Fruit fly (Drosophila melanogaster): ENCODE data around the gene f.

The f gene

DNA sequence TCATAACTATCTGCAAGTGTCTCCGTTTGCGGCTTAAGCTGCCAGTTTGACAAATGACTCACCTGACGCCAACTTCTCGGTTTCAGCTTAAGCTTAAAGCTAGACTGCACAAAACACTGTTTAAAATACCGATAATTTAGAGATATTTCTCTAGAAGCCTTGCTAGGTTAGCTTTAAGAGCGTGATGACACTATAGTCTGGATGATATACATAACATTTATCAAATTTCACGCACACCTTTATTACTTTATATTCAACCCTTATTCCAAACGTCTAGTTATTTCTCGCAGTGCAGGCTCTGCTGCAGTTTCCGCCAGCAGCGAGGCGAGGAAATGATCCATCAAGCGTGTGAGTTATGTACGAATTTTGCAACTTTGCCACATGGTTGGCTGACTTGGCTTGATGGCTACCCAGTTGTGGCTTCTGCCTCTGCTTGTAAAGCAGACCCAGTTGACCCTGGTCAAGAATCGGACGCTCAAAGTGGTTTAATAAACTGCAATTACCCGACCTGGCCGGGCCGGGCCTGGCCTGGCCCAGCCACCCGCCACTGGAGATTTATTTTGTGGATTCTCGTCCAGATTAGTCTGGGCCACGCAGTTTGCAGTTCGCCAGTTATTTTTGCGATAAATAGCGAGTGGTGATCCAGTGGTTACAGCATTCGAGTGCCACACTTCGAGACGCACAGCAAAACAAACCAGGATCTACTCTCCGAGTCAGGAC lies 14.3 kb upstream of the f start, which contains the start of gene CG12998:
Gene CG12998 (plus strand): TSS at position 436 of the 720 bp plus-strand sequence.
- TF ChIP-seq Dll (optimal IDR thresholded peaks at IDR 0.05) (no peak), CG8478 (optimal IDR thresholded peaks at IDR 0.05) (no peak), psq (optimal IDR thresholded peaks at IDR 0.05) (no peak)

DNA sequence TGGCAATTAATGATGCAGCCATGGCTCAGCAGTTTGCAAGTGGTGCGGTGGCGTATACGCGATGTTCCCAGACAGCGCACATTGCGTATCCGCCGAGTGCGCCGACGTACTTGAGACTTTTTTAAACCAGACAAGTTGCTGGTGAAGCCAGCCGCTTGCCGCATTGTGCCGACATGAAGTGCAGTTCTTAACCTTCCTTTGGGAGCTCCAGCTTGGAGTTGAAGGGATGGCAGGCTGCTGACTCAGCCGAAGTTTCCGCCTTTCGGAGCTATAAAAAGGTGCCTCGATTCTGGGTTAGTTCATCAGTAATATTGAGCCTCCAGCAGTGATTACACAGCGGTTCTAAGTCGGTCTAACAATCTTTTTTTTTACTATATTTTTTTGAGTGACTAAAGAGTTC lies 11.6 kb upstream of the f start, which contains the start of gene CG5172:
Gene CG5172 (plus strand): TSS at position 301 of the 400 bp plus-strand sequence.
- TF ChIP-seq EcR (GFP tag; optimal IDR thresholded peaks at IDR 0.05) = no peak
- no peak for TF ChIP-seq psq (optimal IDR thresholded peaks at IDR 0.05)
- no peak for TF ChIP-seq CG8478 (optimal IDR thresholded peaks at IDR 0.05)
- TF ChIP-seq pan (optimal IDR thresholded peaks at IDR 0.05) = no peak
- no peak for TF ChIP-seq Dll (optimal IDR thresholded peaks at IDR 0.05)
- no peak for TF ChIP-seq usp (GFP tag; optimal IDR thresholded peaks at IDR 0.05)

DNA sequence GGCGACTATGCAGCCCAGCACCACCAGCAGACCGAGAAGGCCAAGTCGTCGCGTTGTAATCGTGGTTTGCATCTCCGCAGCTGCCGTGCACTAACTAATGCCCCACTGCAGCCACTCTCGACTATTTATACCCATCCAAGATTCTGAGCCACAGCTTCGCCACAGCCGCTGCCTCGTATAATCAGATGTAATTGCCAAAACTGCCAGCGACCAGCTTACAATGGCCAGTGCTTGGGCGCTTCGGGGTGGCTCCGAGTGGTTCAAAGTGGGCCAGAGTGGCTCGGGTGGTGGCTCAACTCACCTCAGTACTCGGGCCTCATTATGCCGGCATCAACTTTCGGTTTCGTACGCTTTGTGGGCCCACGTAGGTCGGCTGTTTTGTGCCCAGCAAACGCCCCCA lies 9.0 kb upstream of the f start, which contains the start of gene CG34327:
Gene CG34327 (minus strand): TSS at position 101 of the 400 bp plus-strand sequence.
- no peak for TF ChIP-seq psq (optimal IDR thresholded peaks at IDR 0.05)
- TF ChIP-seq pan (optimal IDR thresholded peaks at IDR 0.05) = no peak
- no peak for TF ChIP-seq CG8478 (optimal IDR thresholded peaks at IDR 0.05)
- TF ChIP-seq EcR (GFP tag; optimal IDR thresholded peaks at IDR 0.05) = no peak
- TF ChIP-seq usp (GFP tag; optimal IDR thresholded peaks at IDR 0.05) = no peak
- no peak for TF ChIP-seq Dll (optimal IDR thresholded peaks at IDR 0.05)

DNA sequence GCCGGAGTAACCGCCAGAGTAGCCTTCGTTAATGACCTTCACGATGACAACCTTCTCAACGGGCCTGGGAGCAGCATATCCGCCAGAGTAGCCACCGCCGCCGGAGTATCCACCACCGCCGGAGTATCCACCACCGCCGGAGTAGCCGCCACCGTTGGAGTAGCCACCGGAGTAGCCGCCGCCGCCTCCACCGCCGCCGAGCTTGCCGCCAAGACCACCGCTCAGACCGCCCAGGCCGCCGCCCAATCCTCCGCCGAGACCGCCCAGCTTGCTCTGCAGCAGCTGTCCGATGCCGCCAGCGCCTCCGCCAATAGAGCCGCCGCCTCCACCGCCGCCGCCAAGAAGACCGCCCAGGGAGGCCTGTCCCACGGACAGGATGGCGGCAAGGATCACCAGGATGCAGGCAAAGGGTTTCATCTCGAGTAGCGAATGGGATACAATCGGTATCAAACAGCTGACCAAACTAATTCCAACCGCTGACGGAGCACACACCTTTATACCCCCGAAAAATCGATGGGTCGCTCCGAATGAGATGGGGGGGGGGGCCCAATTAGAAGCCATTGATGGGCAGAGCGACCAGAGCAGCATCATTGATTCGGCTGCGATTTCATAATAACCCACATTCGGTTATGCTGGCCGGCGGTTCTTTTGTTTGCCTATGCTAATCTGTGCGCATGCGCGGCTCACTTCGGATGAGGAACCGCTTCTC lies 6.6 kb upstream of the f start:
- TF ChIP-seq Dll (optimal IDR thresholded peaks at IDR 0.05) (no peak), CG8478 (optimal IDR thresholded peaks at IDR 0.05) (no peak)

DNA sequence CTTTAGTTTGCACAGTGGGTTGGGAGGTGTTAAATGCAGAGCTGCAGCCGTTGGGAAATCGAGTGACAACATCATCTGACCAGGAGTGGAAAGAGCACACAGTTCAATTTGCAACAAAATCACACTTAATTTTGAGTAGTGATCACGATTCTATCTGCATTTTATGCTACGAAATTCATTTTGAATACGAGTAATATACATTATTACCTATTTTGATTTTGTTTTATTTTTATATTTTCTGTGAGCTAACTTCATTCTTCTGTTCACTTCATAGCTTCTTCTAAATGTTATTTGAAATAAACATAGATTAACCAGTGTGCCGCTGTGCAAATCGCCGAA lies 6.1 kb upstream of the f start, which contains the start of gene CG10598:
Gene CG10598 (minus strand): TSS at position 187 of the 339 bp plus-strand sequence.
- TF ChIP-seq usp (GFP tag; optimal IDR thresholded peaks at IDR 0.05) = no peak
- no peak for TF ChIP-seq EcR (GFP tag; optimal IDR thresholded peaks at IDR 0.05)
- TF ChIP-seq Dll (optimal IDR thresholded peaks at IDR 0.05) = no peak
- TF ChIP-seq CG8478 (optimal IDR thresholded peaks at IDR 0.05) = no peak
- TF ChIP-seq pan (optimal IDR thresholded peaks at IDR 0.05) = no peak

DNA sequence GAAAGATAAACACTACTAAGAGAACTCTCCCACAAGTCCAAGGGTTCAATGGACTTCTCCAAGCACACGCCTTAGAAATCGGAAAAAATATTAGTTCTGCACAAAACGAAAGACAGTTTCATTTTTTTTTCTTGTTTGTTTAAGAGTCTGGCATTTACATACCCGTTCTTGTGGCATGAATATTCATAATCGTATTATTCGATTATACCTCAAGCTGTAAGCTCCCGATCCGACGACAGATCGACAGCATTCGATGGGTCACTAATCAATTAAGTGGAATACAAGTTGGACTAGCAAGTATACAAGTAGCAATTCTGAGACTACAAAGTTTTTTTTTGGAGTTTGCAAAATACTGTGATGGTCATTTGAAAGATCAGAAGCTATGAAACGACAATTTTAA lies 5.3 kb upstream of the f start:
- TF ChIP-seq EcR (GFP tag; optimal IDR thresholded peaks at IDR 0.05) (no peak), pan (optimal IDR thresholded peaks at IDR 0.05) (no peak), psq (optimal IDR thresholded peaks at IDR 0.05) (no peak), Dll (optimal IDR thresholded peaks at IDR 0.05) (no peak), usp (GFP tag; optimal IDR thresholded peaks at IDR 0.05) (no peak), CG8478 (optimal IDR thresholded peaks at IDR 0.05) (no peak)

DNA sequence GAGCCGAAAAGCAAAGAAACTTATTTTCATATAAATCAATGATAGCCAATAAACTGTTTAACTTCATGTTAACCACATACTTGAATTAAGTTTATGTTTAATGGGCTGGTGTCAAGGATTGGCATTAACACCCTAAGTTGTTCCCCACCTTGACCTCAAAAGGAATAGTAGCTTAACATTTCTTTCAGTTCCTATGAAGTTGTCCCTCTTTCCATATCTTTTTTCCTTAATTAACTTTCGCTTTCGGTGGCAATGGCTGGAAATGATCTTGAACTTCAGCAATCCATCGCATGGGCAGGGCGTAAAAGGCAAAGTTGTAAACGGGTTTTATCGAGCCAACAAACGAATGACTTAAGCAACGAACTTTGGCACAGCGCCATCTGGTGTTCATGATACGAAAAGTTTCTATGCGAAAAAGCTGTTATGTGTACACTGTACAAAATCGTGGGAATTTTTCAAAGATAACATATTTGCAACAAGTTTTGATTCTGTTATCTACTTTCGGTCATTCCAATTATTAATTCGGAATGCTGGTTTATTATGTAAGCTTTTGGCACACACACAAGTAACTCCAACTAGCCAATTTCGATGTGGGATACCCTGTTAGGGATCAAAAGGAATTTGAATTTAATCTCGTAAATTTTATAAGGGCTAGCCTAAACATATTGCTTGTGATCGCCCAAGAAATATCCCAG lies 3.1 kb upstream of the f start:
- TF ChIP-seq psq (optimal IDR thresholded peaks at IDR 0.05) (no peak), pan (optimal IDR thresholded peaks at IDR 0.05) (no peak), Dll (optimal IDR thresholded peaks at IDR 0.05) (no peak), EcR (GFP tag; optimal IDR thresholded peaks at IDR 0.05) (no peak), CG8478 (optimal IDR thresholded peaks at IDR 0.05) (no peak), usp (GFP tag; optimal IDR thresholded peaks at IDR 0.05) (no peak)

DNA sequence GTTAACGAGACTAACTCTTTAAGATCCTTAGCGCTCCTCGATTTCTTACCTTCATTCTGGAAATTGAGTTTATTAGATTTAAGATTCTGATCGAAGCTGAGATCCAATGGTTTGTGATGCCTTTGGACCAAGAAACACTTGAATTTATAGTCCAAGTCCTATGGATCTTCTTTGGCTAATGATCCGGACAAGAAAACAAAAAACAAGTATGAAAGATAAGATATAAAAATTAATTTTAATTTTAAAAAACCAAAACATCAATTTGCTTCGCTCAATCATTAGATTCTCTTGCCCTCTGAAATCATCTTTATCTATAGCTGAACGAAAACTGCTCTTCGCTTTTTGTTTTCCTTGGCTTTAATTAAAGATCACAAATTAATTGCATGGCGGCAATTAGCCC lies 1.8 kb upstream of the f start, which contains the start of gene CG10597:
Gene CG10597 (minus strand): TSS at position 101 of the 400 bp plus-strand sequence.
- no peak for TF ChIP-seq psq (optimal IDR thresholded peaks at IDR 0.05)
- TF ChIP-seq Dll (optimal IDR thresholded peaks at IDR 0.05) = no peak
- no peak for TF ChIP-seq CG8478 (optimal IDR thresholded peaks at IDR 0.05)
- no peak for TF ChIP-seq pan (optimal IDR thresholded peaks at IDR 0.05)
- no peak for TF ChIP-seq EcR (GFP tag; optimal IDR thresholded peaks at IDR 0.05)
- TF ChIP-seq usp (GFP tag; optimal IDR thresholded peaks at IDR 0.05) = no peak

DNA sequence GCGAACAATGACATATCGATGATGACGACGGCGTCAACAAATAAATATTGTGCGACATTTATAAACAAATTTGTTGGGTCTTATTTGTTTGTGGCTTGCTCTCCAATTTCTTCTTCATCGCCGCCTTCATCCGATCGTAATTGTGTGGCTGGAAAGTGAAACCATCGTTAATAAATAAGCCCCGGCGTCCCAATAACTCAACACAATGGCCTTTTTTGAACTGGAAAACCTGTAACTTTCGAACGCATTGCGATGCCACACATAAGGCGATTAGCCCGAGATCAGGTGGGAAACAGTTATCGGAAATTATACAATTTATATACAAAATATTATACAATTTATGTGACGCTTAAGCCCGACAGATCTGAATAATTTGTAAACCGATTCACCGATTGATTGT lies 3.7 kb downstream of the f start:
- TF ChIP-seq EcR (GFP tag; optimal IDR thresholded peaks at IDR 0.05) (no peak), CG8478 (optimal IDR thresholded peaks at IDR 0.05) (no peak), pan (optimal IDR thresholded peaks at IDR 0.05) (no peak), Dll (optimal IDR thresholded peaks at IDR 0.05) (no peak), psq (optimal IDR thresholded peaks at IDR 0.05) (no peak), usp (GFP tag; optimal IDR thresholded peaks at IDR 0.05) (no peak)

DNA sequence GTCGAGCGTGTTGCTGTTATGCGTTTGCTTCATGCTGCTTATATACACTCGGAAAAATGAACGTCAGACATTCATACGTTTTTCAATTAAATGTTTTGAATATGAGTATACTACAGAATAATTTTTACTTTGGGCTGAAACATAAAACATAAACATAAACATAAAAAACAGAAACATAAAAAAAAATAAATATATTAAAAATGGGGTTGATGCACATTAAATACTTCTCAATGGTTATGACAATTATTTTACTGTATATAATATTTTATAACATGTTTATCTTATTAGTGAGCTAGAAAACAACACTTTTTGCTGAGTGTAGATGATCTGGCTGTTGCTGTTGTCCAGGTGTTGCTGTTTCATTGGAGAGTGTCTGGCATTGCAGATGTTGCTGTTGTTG lies 4.7 kb downstream of the f start:
- no peak for TF ChIP-seq CG8478 (optimal IDR thresholded peaks at IDR 0.05)
- no peak for TF ChIP-seq pan (optimal IDR thresholded peaks at IDR 0.05)
- TF ChIP-seq EcR (GFP tag; optimal IDR thresholded peaks at IDR 0.05) = no peak
- TF ChIP-seq psq (optimal IDR thresholded peaks at IDR 0.05) = no peak
- no peak for TF ChIP-seq Dll (optimal IDR thresholded peaks at IDR 0.05)
- TF ChIP-seq usp (GFP tag; optimal IDR thresholded peaks at IDR 0.05) = no peak

DNA sequence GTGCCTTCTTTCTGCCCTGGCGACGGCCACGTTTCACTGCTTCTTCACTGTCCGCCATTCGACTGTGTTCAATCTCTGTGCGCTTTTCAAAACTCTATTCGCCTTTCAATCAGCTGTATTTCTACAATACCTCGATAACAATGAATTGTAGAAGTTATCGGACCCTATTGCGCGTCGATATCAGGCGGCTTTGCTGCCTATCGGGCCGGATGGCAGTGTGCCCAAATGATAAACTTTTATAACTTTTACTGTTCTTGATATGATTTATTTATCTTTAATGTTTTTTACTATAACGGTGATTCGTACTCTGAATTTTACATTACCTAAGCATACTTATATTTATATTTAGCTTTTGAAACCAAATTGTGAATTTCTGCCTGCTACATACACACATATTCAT lies 12.1 kb downstream of the f start, which contains the start of gene CG8915:
Gene CG8915 (minus strand): TSS at position 148 of the 400 bp plus-strand sequence.
- TF ChIP-seq psq (optimal IDR thresholded peaks at IDR 0.05) (no peak), CG8478 (optimal IDR thresholded peaks at IDR 0.05) (no peak), EcR (GFP tag; optimal IDR thresholded peaks at IDR 0.05) (no peak), Dll (optimal IDR thresholded peaks at IDR 0.05) (no peak), usp (GFP tag; optimal IDR thresholded peaks at IDR 0.05) (no peak), pan (optimal IDR thresholded peaks at IDR 0.05) (no peak)

DNA sequence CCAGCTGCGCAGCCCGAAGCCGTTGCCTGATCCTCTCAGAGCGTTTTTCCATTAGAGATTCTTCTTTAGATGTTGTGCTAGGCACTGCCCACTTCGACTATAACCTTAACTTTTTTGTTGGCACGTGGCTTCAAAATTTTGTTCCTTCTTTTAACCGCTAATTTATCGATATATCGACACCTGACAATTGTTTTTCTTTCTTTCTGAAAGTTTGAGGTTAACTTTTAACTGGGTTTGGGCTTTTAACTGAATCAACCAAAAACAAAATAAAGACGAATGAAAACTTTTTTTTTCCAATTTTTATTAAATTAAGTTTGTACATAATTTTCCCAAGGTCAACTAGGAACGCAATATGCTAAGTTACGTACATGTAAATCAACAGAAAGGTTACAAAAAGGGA lies 14.2 kb downstream of the f start, which contains the start of gene CG42854:
Gene CG42854 (minus strand): TSS at position 101 of the 400 bp plus-strand sequence.
- TF ChIP-seq psq (optimal IDR thresholded peaks at IDR 0.05) (no peak), CG8478 (optimal IDR thresholded peaks at IDR 0.05) (no peak), Dll (optimal IDR thresholded peaks at IDR 0.05) (no peak), pan (optimal IDR thresholded peaks at IDR 0.05) (no peak), EcR (GFP tag; optimal IDR thresholded peaks at IDR 0.05) (no peak), usp (GFP tag; optimal IDR thresholded peaks at IDR 0.05) (no peak)

Data from whole organism.